Fruit fly (Drosophila melanogaster) whole organism, pupa: Measurements from ENCODE around the gene CG12560.

ENCODE experiments used
- CG10348 ChIP-seq: fragments of 200-800 bp; sonication (Bioruptor generic); IDR thresholded peaks from 2 replicates; pipeline ENCODE4 v1.3.6; 2022; ENCODE audit warnings: missing biosample characterization, missing genetic modification characterization
- CG12605 ChIP-seq: fragments of 200-800 bp; sonication (Bioruptor generic); IDR thresholded peaks from 2 replicates; pipeline ENCODE4 v1.3.6; 2022; ENCODE audit warnings: missing biosample characterization, missing genetic modification characterization
- CG13204 ChIP-seq: fragments of 200-800 bp; sonication (Bioruptor generic); optimal IDR thresholded peaks from 2 replicates; lab custom pipeline; 2018; ENCODE audit warnings: missing biosample characterization, mild to moderate bottlenecking, missing genetic modification characterization, moderate library complexity
- CG17806 ChIP-seq: fragments of 200-800 bp; sonication (Bioruptor generic); optimal IDR thresholded peaks from 2 replicates; lab custom pipeline; 2018; ENCODE audit warnings: missing biosample characterization, mild to moderate bottlenecking, missing genetic modification characterization, moderate library complexity
- CG32121 ChIP-seq: fragments of 200-800 bp; sonication (Bioruptor generic); IDR thresholded peaks from 2 replicates; pipeline ENCODE4 v1.3.6; 2022; ENCODE audit warnings: missing biosample characterization, missing genetic modification characterization
- CG34367 ChIP-seq: fragments of 200-800 bp; sonication (Bioruptor generic); optimal IDR thresholded peaks from 2 replicates; lab custom pipeline; 2018; ENCODE audit warnings: missing biosample characterization, mild to moderate bottlenecking, missing genetic modification characterization
- CG9948 ChIP-seq: fragments of 200-800 bp; sonication (Bioruptor generic); optimal IDR thresholded peaks from 2 replicates; lab custom pipeline; 2018; ENCODE audit warnings: missing biosample characterization, mild to moderate bottlenecking, missing genetic modification characterization, moderate library complexity
- D1 ChIP-seq: fragments of 200-800 bp; sonication (Bioruptor generic); optimal IDR thresholded peaks from 2 replicates; lab custom pipeline; 2018; ENCODE audit warnings: missing biosample characterization, mild to moderate bottlenecking, missing genetic modification characterization, moderate library complexity
- EcR ChIP-seq: fragments of 200-800 bp; sonication (Bioruptor generic); optimal IDR thresholded peaks from 3 replicates; lab custom pipeline; 2019; ENCODE audit warnings: missing biosample characterization, missing genetic modification characterization, mild to moderate bottlenecking, moderate library complexity, missing genetic modification reagents
- Ets98B ChIP-seq: fragments of 200-800 bp; sonication (Bioruptor generic); IDR thresholded peaks from 2 replicates; pipeline ENCODE4 v1.3.6; 2022; ENCODE audit warnings: missing biosample characterization, missing genetic modification characterization
- Pif1A ChIP-seq: fragments of 200-800 bp; sonication (Bioruptor generic); optimal IDR thresholded peaks from 3 replicates; lab custom pipeline; 2016; ENCODE audit warnings: missing biosample characterization, missing genetic modification characterization
- Pif1B ChIP-seq: fragments of 200-800 bp; sonication (Bioruptor generic); optimal IDR thresholded peaks from 3 replicates; lab custom pipeline; 2016; ENCODE audit warnings: missing biosample characterization, missing genetic modification characterization
- Snoo ChIP-seq: fragments of 200-800 bp; sonication (Bioruptor generic); optimal IDR thresholded peaks from 3 replicates; lab custom pipeline; 2017; ENCODE audit warnings: missing biosample characterization, mild to moderate bottlenecking, missing genetic modification characterization, inconsistent platforms
- fd96Ca ChIP-seq: fragments of 200-800 bp; sonication (Bioruptor generic); IDR thresholded peaks from 3 replicates; pipeline ENCODE4 v1.3.6; 2022; ENCODE audit warnings: missing biosample characterization, missing genetic modification characterization

- no peak for TF ChIP-seq Snoo (tag; lab: Kevin White, UChicago)
- no peak for TF ChIP-seq CG32121 (GFP tag; lab: Robert Waterston, UW)
- no peak for TF ChIP-seq EcR (GFP tag; lab: Kevin White, UChicago)
- no peak for TF ChIP-seq CG12605 (GFP tag; lab: Robert Waterston, UW)
- no peak for TF ChIP-seq CG9948
- TF ChIP-seq CG13204 (GFP tag; lab: Kevin White, UChicago), result no peak
- TF ChIP-seq CG10348 (GFP tag; lab: Robert Waterston, UW), result no peak
- no peak for TF ChIP-seq CG34367 (tag; lab: Kevin White, UChicago)
- no peak for TF ChIP-seq Pif1A (GFP tag; lab: Kevin White, UChicago)
- TF ChIP-seq D1, result no peak
- no peak for TF ChIP-seq CG17806 (tag; lab: Kevin White, UChicago)
- TF ChIP-seq Ets98B, result no peak
- no peak for TF ChIP-seq fd96Ca (GFP tag; lab: Robert Waterston, UW)
- no peak for TF ChIP-seq Pif1B (GFP tag; lab: Kevin White, UChicago)
These were observed 34.0 kb upstream of the CG12560 start, which contains the start of gene Megf8 for dm6 chr2L:8043282-8043668.
